Fruit fly (Drosophila melanogaster) whole organism, prepupa: ENCODE data around the gene CG11768.
A peak's percentile ranks its signal among the peaks of the same experiment; 100 is the strongest.

Experiments
- CG10631 ChIP-seq: fragments of 200-800 bp; sonication (Bioruptor generic); optimal IDR thresholded peaks from 2 replicates; lab custom pipeline; 2016; ENCODE audit warnings: missing biosample characterization, missing genetic modification characterization
- CG10669 ChIP-seq: fragments of 200-800 bp; sonication (Bioruptor generic); optimal IDR thresholded peaks from 3 replicates; lab custom pipeline; 2018; ENCODE audit warnings: missing biosample characterization, mild to moderate bottlenecking, missing genetic modification characterization, moderate library complexity
- CG11294 ChIP-seq: fragments of 200-800 bp; sonication (Bioruptor generic); IDR thresholded peaks from 2 replicates; pipeline ENCODE4 v1.3.6; 2022; ENCODE audit warnings: missing biosample characterization, missing genetic modification characterization
- CG11762 ChIP-seq: fragments of 200-800 bp; sonication (Bioruptor generic); optimal IDR thresholded peaks from 3 replicates; lab custom pipeline; 2016; ENCODE audit warnings: missing biosample characterization, missing genetic modification characterization; ENCODE audit not compliant: insufficient read depth
- CG11902 ChIP-seq: fragments of 200-800 bp; sonication (Bioruptor generic); optimal IDR thresholded peaks from 3 replicates; lab custom pipeline; 2016; ENCODE audit warnings: missing biosample characterization, missing genetic modification characterization
- CG15336 ChIP-seq: fragments of 200-800 bp; sonication (Bioruptor generic); IDR thresholded peaks from 2 replicates; pipeline ENCODE4 v1.3.6; 2022; ENCODE audit warnings: missing biosample characterization, missing genetic modification characterization
- CG1621 ChIP-seq: fragments of 200-800 bp; sonication (Bioruptor generic); optimal IDR thresholded peaks from 3 replicates; lab custom pipeline; 2018; ENCODE audit warnings: missing biosample characterization, mild to moderate bottlenecking, missing genetic modification characterization
- CG16779 ChIP-seq: fragments of 200-800 bp; sonication (Bioruptor generic); optimal IDR thresholded peaks from 3 replicates; lab custom pipeline; 2017; ENCODE audit warnings: missing biosample characterization, mild to moderate bottlenecking, missing genetic modification characterization
- CG31627 ChIP-seq: fragments of 200-800 bp; sonication (Bioruptor generic); optimal IDR thresholded peaks from 3 replicates; lab custom pipeline; 2016; ENCODE audit warnings: missing biosample characterization, missing genetic modification characterization
- CG34406 ChIP-seq: fragments of 200-800 bp; sonication (Bioruptor generic); optimal IDR thresholded peaks from 3 replicates; lab custom pipeline; 2016; ENCODE audit warnings: missing biosample characterization, missing genetic modification characterization
- CG3919 ChIP-seq: fragments of 200-800 bp; sonication (Bioruptor generic); optimal IDR thresholded peaks from 3 replicates; lab custom pipeline; 2016; ENCODE audit warnings: missing biosample characterization, missing genetic modification characterization
- CG6163 ChIP-seq: fragments of 200-800 bp; sonication (Bioruptor generic); IDR thresholded peaks from 3 replicates; pipeline ENCODE4 v1.3.6; 2022; ENCODE audit warnings: missing biosample characterization, missing genetic modification characterization
- CG6276 ChIP-seq: fragments of 200-800 bp; sonication (Bioruptor generic); optimal IDR thresholded peaks from 2 replicates; lab custom pipeline; 2017; ENCODE audit warnings: missing biosample characterization, mild to moderate bottlenecking, missing genetic modification characterization
- CG6808 ChIP-seq: fragments of 200-800 bp; sonication (Bioruptor generic); optimal IDR thresholded peaks from 3 replicates; lab custom pipeline; 2017; ENCODE audit warnings: missing biosample characterization, missing genetic modification characterization, mild to moderate bottlenecking, moderate library complexity, missing genetic modification reagents
- CG6854 ChIP-seq: fragments of 200-800 bp; sonication (Bioruptor generic); optimal IDR thresholded peaks from 2 replicates; lab custom pipeline; 2017; ENCODE audit warnings: missing biosample characterization, mild to moderate bottlenecking, missing genetic modification characterization
- CG7368 ChIP-seq: fragments of 200-800 bp; sonication (Bioruptor generic); optimal IDR thresholded peaks from 3 replicates; lab custom pipeline; 2016; ENCODE audit warnings: missing biosample characterization, missing genetic modification characterization
- CG8119 ChIP-seq: fragments of 200-800 bp; sonication (Bioruptor generic); IDR thresholded peaks from 3 replicates; pipeline ENCODE4 v1.3.6; 2022; ENCODE audit warnings: missing biosample characterization, missing genetic modification characterization
- CG8319 ChIP-seq: fragments of 200-800 bp; sonication (Bioruptor generic); optimal IDR thresholded peaks from 3 replicates; lab custom pipeline; 2016; ENCODE audit warnings: missing biosample characterization, missing genetic modification characterization
- Eip75B ChIP-seq: fragments of 200-800 bp; sonication (Bioruptor generic); optimal IDR thresholded peaks from 3 replicates; lab custom pipeline; 2016; ENCODE audit warnings: missing biosample characterization, missing genetic modification characterization
- Eip78C ChIP-seq: fragments of 200-800 bp; sonication (Bioruptor generic); peaks from one replicate; lab custom pipeline; 2016; ENCODE audit warnings: missing biosample characterization, missing genetic modification characterization
- Ets21C ChIP-seq: fragments of 200-800 bp; sonication (Bioruptor generic); optimal IDR thresholded peaks from 3 replicates; lab custom pipeline; 2016; ENCODE audit warnings: missing biosample characterization, missing genetic modification characterization
- Ets96B ChIP-seq: fragments of 200-800 bp; optimal IDR thresholded peaks from 2 replicates; lab custom pipeline; 2019; ENCODE audit warnings: missing biosample characterization, mild to moderate bottlenecking, missing genetic modification characterization, moderate library complexity
- Hr38 ChIP-seq: sonication (Bioruptor generic); optimal IDR thresholded peaks from 2 replicates; lab custom pipeline; 2016; ENCODE audit warnings: missing biosample characterization, missing genetic modification characterization
- Hr39 ChIP-seq: fragments of 200-800 bp; sonication (Bioruptor generic); optimal IDR thresholded peaks from 2 replicates; lab custom pipeline; 2016; ENCODE audit warnings: missing biosample characterization, missing genetic modification characterization
- Hr4 ChIP-seq: fragments of 200-800 bp; sonication (Bioruptor generic); optimal IDR thresholded peaks from 3 replicates; lab custom pipeline; 2016; ENCODE audit warnings: missing biosample characterization, missing genetic modification characterization
- Lpt ChIP-seq: fragments of 200-800 bp; sonication (Bioruptor generic); optimal IDR thresholded peaks from 3 replicates; lab custom pipeline; 2016; ENCODE audit warnings: missing biosample characterization, missing genetic modification characterization
- Met ChIP-seq: fragments of 200-800 bp; sonication (Bioruptor generic); optimal IDR thresholded peaks from 3 replicates; lab custom pipeline; 2016; ENCODE audit warnings: missing biosample characterization, missing genetic modification characterization
- OdsH ChIP-seq: fragments of 200-800 bp; sonication (Bioruptor generic); optimal IDR thresholded peaks from 3 replicates; lab custom pipeline; 2016; ENCODE audit warnings: missing biosample characterization, missing genetic modification characterization
- Smox ChIP-seq: fragments of 200-800 bp; sonication (Bioruptor generic); optimal IDR thresholded peaks from 3 replicates; lab custom pipeline; 2016; ENCODE audit warnings: missing biosample characterization, missing genetic modification characterization
- Sox102F ChIP-seq: fragments of 200-800 bp; sonication (Bioruptor generic); optimal IDR thresholded peaks from 2 replicates; lab custom pipeline; 2016; ENCODE audit warnings: missing biosample characterization, mild to moderate bottlenecking, missing genetic modification characterization
- Sox14 ChIP-seq: fragments of 200-800 bp; sonication (Bioruptor generic); optimal IDR thresholded peaks from 3 replicates; lab custom pipeline; 2016; ENCODE audit warnings: missing biosample characterization, missing genetic modification characterization
- achi ChIP-seq: fragments of 200-800 bp; sonication (Bioruptor generic); optimal IDR thresholded peaks from 3 replicates; lab custom pipeline; 2016; ENCODE audit warnings: missing biosample characterization, missing genetic modification characterization
- acj6 ChIP-seq: fragments of 200-800 bp; sonication (Bioruptor generic); optimal IDR thresholded peaks from 3 replicates; lab custom pipeline; 2016; ENCODE audit warnings: missing biosample characterization, missing genetic modification characterization
- dsx ChIP-seq: fragments of 200-800 bp; optimal IDR thresholded peaks from 3 replicates; lab custom pipeline; 2019; ENCODE audit warnings: missing biosample characterization, mild to moderate bottlenecking, missing genetic modification characterization, moderate library complexity; ENCODE audit not compliant: poor library complexity, severe bottlenecking
- eg ChIP-seq: fragments of 200-800 bp; sonication (Bioruptor generic); IDR thresholded peaks from 3 replicates; pipeline ENCODE4 v1.3.6; 2022; ENCODE audit warnings: missing biosample characterization, missing genetic modification characterization
- esn ChIP-seq: fragments of 200-800 bp; sonication (Bioruptor generic); optimal IDR thresholded peaks from 2 replicates; lab custom pipeline; 2016; ENCODE audit warnings: missing biosample characterization, mild to moderate bottlenecking, missing genetic modification characterization, moderate library complexity
- fd59A ChIP-seq: fragments of 200-800 bp; sonication (Bioruptor generic); optimal IDR thresholded peaks from 2 replicates; lab custom pipeline; 2017; ENCODE audit warnings: missing biosample characterization, mild to moderate bottlenecking, missing genetic modification characterization, missing genetic modification reagents
- fd85E ChIP-seq: fragments of 200-800 bp; sonication (Bioruptor generic); optimal IDR thresholded peaks from 3 replicates; lab custom pipeline; 2016; ENCODE audit warnings: missing biosample characterization, missing genetic modification characterization
- fkh ChIP-seq: fragments of 200-800 bp; sonication (Bioruptor generic); optimal IDR thresholded peaks from 3 replicates; lab custom pipeline; 2017; ENCODE audit warnings: missing biosample characterization, mild to moderate bottlenecking, missing genetic modification characterization, moderate library complexity
- lz ChIP-seq: fragments of 200-800 bp; sonication (Bioruptor generic); optimal IDR thresholded peaks from 3 replicates; lab custom pipeline; 2016; ENCODE audit warnings: missing biosample characterization, missing genetic modification characterization
- net ChIP-seq: fragments of 200-800 bp; sonication (Bioruptor generic); optimal IDR thresholded peaks from 3 replicates; lab custom pipeline; 2016; ENCODE audit warnings: missing biosample characterization, missing genetic modification characterization
- pdm3 ChIP-seq: fragments of 200-800 bp; sonication (Bioruptor generic); optimal IDR thresholded peaks from 3 replicates; lab custom pipeline; 2016; ENCODE audit warnings: missing biosample characterization, missing genetic modification characterization
- salr ChIP-seq, 2 experiments: fragments of 200-800 bp; sonication (Bioruptor generic); optimal IDR thresholded peaks; 3 replicates each; lab custom pipeline; 2016 to 2018; ENCODE audit warnings: missing biosample characterization in 2 of 2, missing genetic modification characterization in 2 of 2, mild to moderate bottlenecking in 1 of 2
- ss ChIP-seq, 2 experiments: fragments of 200-800 bp; sonication (Bioruptor generic); optimal IDR thresholded peaks; 2 replicates in 1 of 2; 3 replicates in 1 of 2; lab custom pipeline; 2017 to 2018; ENCODE audit warnings: mild to moderate bottlenecking in 2 of 2, missing biosample characterization in 2 of 2, missing genetic modification characterization in 2 of 2, moderate library complexity in 1 of 2
- svp ChIP-seq: fragments of 200-800 bp; sonication (Bioruptor generic); peaks from one replicate; lab custom pipeline; 2016; ENCODE audit warnings: missing biosample characterization, missing genetic modification characterization
- topi ChIP-seq: fragments of 200-800 bp; sonication (Bioruptor generic); optimal IDR thresholded peaks from 3 replicates; lab custom pipeline; 2016; ENCODE audit warnings: missing biosample characterization, missing genetic modification characterization
- vri ChIP-seq: fragments of 200-800 bp; sonication (Bioruptor generic); optimal IDR thresholded peaks from 3 replicates; lab custom pipeline; 2016; ENCODE audit warnings: missing biosample characterization, mild to moderate bottlenecking, missing genetic modification characterization

Gene CG11768

DNA sequence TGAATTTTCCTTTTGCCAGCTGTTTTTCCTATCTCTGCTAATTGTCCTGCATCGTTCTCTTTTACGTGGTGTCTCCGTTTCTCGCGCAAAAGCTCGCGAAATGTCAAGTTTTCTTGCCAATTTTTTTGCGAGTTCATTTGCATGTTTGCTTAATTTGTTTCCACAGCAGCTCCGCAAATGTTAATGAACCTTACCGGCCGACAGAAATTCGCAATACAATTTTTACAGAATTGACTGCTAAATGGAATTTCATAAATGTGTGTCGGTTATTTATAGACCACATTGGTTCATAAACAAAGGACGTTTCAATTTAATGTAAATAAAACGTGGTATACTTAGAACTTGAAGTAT is 19.2 kb downstream of the CG11768 start:
- TF ChIP-seq CG7368 (no peak), Met (GFP tag; lab: Kevin White, UChicago) (no peak), CG16779 (tag; lab: Kevin White, UChicago) (no peak), Ets96B (tag; lab: Kevin White, UChicago) (no peak), CG11294 (no peak), vri (no peak)

DNA sequence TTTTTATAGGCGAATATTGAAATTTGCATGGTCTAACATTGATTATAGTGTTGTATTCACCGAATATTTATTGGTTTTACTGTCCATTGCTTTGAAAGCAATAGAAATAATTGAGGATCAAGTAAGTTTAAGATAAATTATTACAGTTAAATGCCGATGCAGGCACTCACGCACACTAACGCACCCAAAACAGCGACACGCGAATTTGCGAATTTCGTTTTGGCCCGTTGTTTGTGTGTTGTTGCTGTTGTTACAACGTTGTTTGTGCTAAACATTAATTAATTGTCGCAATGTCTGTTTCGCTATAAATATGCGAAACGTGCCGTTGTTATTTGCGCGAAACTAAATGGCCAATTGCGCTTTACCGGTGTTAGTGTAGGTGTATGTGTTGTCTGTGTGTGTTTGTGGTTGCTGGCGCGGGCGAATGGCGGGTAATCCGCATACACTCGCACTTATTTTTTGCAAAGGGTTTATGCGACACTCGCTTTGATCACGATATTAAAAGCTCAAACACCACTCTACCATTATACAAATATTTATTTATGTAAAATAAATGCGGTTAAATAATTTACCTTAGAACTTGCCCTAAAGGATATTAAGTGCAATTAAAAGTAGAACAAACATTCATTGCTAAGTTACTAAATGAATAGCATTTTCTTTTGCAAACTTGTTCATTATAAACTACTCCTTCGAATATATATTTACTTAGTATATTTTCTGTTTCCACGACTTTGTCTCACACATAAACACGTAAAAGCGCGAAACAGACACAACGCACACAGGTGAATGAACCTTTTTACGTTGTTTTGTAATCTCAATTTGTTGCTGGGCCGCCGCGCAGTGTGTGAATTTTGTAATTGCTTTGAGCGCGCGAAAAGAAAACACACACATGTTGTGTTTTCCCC is 19.9 kb downstream of the CG11768 start:
- TF ChIP-seq CG34406 (GFP tag; lab: Kevin White, UChicago) (peak; percentile 88), CG8319 (GFP tag; lab: Kevin White, UChicago) (peak; percentile 71), Smox (peak; percentile 88), CG8119 (GFP tag; lab: Robert Waterston, UW) (peak; percentile 81), CG11902 (GFP tag; lab: Kevin White, UChicago) (peak; percentile 52), topi (GFP tag; lab: Kevin White, UChicago) (peak; percentile 87), CG15336 (GFP tag; lab: Robert Waterston, UW) (peak; percentile 88), CG1621 (no peak), fd59A (GFP tag; lab: Kevin White, UChicago) (peak; percentile 63), eg (GFP tag; lab: Robert Waterston, UW) (peak; percentile 86), pdm3 (peak; percentile 85), acj6 (GFP tag; lab: Kevin White, UChicago) (peak; percentile 85), esn (GFP tag; lab: Kevin White, UChicago) (peak; percentile 90), Sox102F (GFP tag; lab: Kevin White, UChicago) (peak; percentile 86), achi (GFP tag; lab: Kevin White, UChicago) (peak; percentile 74), svp (GFP tag; lab: Kevin White, UChicago) (peak; percentile 89), CG6163 (GFP tag; lab: Robert Waterston, UW) (peak; percentile 76), Eip75B (GFP tag; lab: Kevin White, UChicago) (peak; percentile 77), CG10631 (GFP tag; lab: Kevin White, UChicago) (peak; percentile 72), Lpt (GFP tag; lab: Kevin White, UChicago) (peak; percentile 69), ss (GFP tag; optimal IDR thresholded peaks at IDR 0.05; lab: Kevin White, UChicago) (peak; percentile 49 to 76), CG11762 (GFP tag; lab: Kevin White, UChicago) (peak; percentile 68), CG10669 (GFP tag; lab: Kevin White, UChicago) (peak; percentile 57), Hr4 (peak; percentile 80), Met (GFP tag; lab: Kevin White, UChicago) (peak; percentile 87), Ets96B (tag; lab: Kevin White, UChicago) (peak; percentile 64), Sox14 (GFP tag; lab: Kevin White, UChicago) (peak; percentile 75), Hr38 (GFP tag; lab: Kevin White, UChicago) (no peak), CG6808 (GFP tag; lab: Kevin White, UChicago) (peak; percentile 75), dsx (GFP tag; lab: Kevin White, UChicago) (peak; percentile 72), Eip78C (GFP tag; lab: Kevin White, UChicago) (peak; percentile 96), CG6276 (peak; percentile 85), CG3919 (peak; percentile 75), lz (GFP tag; lab: Kevin White, UChicago) (peak; percentile 84), vri (peak; percentile 70), Hr39 (GFP tag; lab: Kevin White, UChicago) (peak; percentile 74), CG11294 (peak; percentile 57; the same call in 1 of the 2 replicates), fkh (no peak), CG31627 (peak; percentile 79), Ets21C (peak; percentile 60), salr (GFP tag; optimal IDR thresholded peaks at IDR 0.05; lab: Kevin White, UChicago) (peak; percentile 1 to 80), net (peak; percentile 89), OdsH (GFP tag; lab: Kevin White, UChicago) (peak; percentile 86), CG6854 (GFP tag; lab: Kevin White, UChicago) (peak; percentile 33), fd85E (GFP tag; lab: Kevin White, UChicago) (no peak), CG7368 (peak; percentile 69)
